Worm (Caenorhabditis elegans) whole organism, L4/young adult: ENCODE measurements around the gene dod-21.

Experiments
- dao-5 ChIP-seq: sonication (generic microtip); optimal IDR thresholded peaks from 2 replicates; lab custom pipeline; 2016; ENCODE audit warnings: missing genotype, missing genetic modification characterization, moderate library complexity, missing compliant biosample characterization
- him-1 ChIP-seq: sonication (generic microtip); optimal IDR thresholded peaks from 2 replicates; lab custom pipeline; 2016; ENCODE audit warnings: missing genotype, missing genetic modification reagents, missing genetic modification characterization, missing compliant biosample characterization

DNA sequence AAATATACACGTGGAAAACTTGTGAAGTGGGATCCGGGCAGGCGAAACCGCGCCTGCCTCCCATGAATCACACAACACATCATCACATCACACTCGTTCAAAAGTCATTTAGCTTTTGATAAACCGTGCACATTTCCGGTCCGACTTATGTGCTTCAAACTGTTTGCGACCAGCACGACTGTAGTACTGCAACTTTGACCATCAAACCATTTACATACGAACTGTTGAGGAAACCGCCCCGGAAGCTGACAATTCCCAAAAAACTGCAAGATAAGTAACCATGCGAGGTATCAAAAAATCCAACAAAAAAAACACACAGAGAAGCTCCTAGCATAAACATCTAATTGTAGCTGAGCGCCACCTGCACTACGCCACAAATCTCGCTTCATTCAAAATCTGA lies 36.2 kb downstream of the dod-21 start:
- TF ChIP-seq dao-5 (tag; lab: Kevin White, UChicago) (no peak), him-1 (tag; lab: Kevin White, UChicago) (no peak)
